Fruit fly (Drosophila melanogaster): ENCODE results near the gene CG31370.

Gene CG31370

dm6 chr3R:25308228-25308627 is 6.0 kb downstream of the CG31370 start, which contains the start of gene CG10550 (continued):
- peak; percentile 20; the same call in 1 of the 2 replicates for TF ChIP-seq CG13287 (GFP tag; IDR thresholded peaks at IDR 0.05; ENCODE audit: partially characterized antibody)
- no peak for TF ChIP-seq Ravus (GFP tag; IDR thresholded peaks at IDR 0.05)
- no peak for TF ChIP-seq unpg (GFP tag; optimal IDR thresholded peaks at IDR 0.05)
- TF ChIP-seq sd (tag; optimal IDR thresholded peaks at IDR 0.05), result peak; percentile 43
- TF ChIP-seq CG8290 (GFP tag; optimal IDR thresholded peaks at IDR 0.05), result no peak
- peak in 1 of 2 experiments; percentile 53 for TF ChIP-seq CG8290 (tag; optimal IDR thresholded peaks at IDR 0.05)
- TF ChIP-seq CG13894 (tag; optimal IDR thresholded peaks at IDR 0.05), result peak; percentile 37
- no peak for TF ChIP-seq CG12942 (GFP tag; optimal IDR thresholded peaks at IDR 0.05)
- no peak for TF ChIP-seq hkb (optimal IDR thresholded peaks at IDR 0.05)
- no peak for TF ChIP-seq hkb (GFP tag; IDR thresholded peaks at IDR 0.05)
- TF ChIP-seq Med (GFP tag), result peak; percentile 11
- no peak for TF ChIP-seq CG9876 (GFP tag; optimal IDR thresholded peaks at IDR 0.05)
- no peak for TF ChIP-seq Poxn (GFP tag; IDR thresholded peaks at IDR 0.05)
- peak; percentile 41 for TF ChIP-seq exex (tag; optimal IDR thresholded peaks at IDR 0.05)
- no peak for TF ChIP-seq CG8944 (GFP tag; optimal IDR thresholded peaks at IDR 0.05)
- peak; percentile 51 for TF ChIP-seq CG12769 (tag; optimal IDR thresholded peaks at IDR 0.05)
- no peak for TF ChIP-seq CG10431 (GFP tag; optimal IDR thresholded peaks at IDR 0.05)
- TF ChIP-seq Dad (GFP tag; optimal IDR thresholded peaks at IDR 0.05), result no peak
- no peak for TF ChIP-seq YL-1 (GFP tag; optimal IDR thresholded peaks at IDR 0.05)
- TF ChIP-seq CG31388 (GFP tag; optimal IDR thresholded peaks at IDR 0.05), result no peak
- peak; percentile 46 for TF ChIP-seq Jarid2 (GFP tag; optimal IDR thresholded peaks at IDR 0.05)
- no peak for TF ChIP-seq dm (GFP tag; optimal IDR thresholded peaks at IDR 0.05)
- TF ChIP-seq pros (GFP tag; optimal IDR thresholded peaks at IDR 0.05), result no peak
- TF ChIP-seq abd-A (tag; optimal IDR thresholded peaks at IDR 0.05), result no peak
- peak; percentile 2 for TF ChIP-seq lab (GFP tag; optimal IDR thresholded peaks at IDR 0.05)
- peak in 1 of 2 experiments; percentile 63 for TF ChIP-seq Hr78 (GFP tag; optimal IDR thresholded peaks at IDR 0.05)
- TF ChIP-seq CG2712 (tag; optimal IDR thresholded peaks at IDR 0.05), result no peak
- peak; percentile 87; the same call in 2 of the 4 replicates for TF ChIP-seq chinmo (GFP tag; IDR thresholded peaks at IDR 0.05; ENCODE audit: partially characterized antibody)
- TF ChIP-seq CG8281 (tag; optimal IDR thresholded peaks at IDR 0.05), result no peak
- TF ChIP-seq cg (GFP tag; optimal IDR thresholded peaks at IDR 0.05), result peak; percentile 61

- no peak for TF ChIP-seq CG3163 (GFP tag; optimal IDR thresholded peaks at IDR 0.05)
- TF ChIP-seq ci (GFP tag; IDR thresholded peaks at IDR 0.05), result no peak
- no peak for TF ChIP-seq CG10366 (GFP tag; IDR thresholded peaks at IDR 0.05)
- TF ChIP-seq GATAe (GFP tag; conservative IDR thresholded peaks at IDR 0.05), result 0 out of 2 replicates have a peak, but pooled peaks have one; percentile 21
- TF ChIP-seq CG12769 (tag; optimal IDR thresholded peaks at IDR 0.05), result peak; percentile 19
- TF ChIP-seq disco-r (GFP tag; optimal IDR thresholded peaks at IDR 0.05), result no peak
- peak; percentile 64 for TF ChIP-seq mirr (GFP tag; optimal IDR thresholded peaks at IDR 0.05)
- no peak for TF ChIP-seq fd3F (GFP tag; optimal IDR thresholded peaks at IDR 0.05)
- TF ChIP-seq sd (tag; optimal IDR thresholded peaks at IDR 0.05), result peak; percentile 3
- no peak for TF ChIP-seq Spps (tag; optimal IDR thresholded peaks at IDR 0.05)
- peak; percentile 33 for TF ChIP-seq Vsx1 (GFP tag; optimal IDR thresholded peaks at IDR 0.05)
- peak; percentile 38 for TF ChIP-seq grn (GFP tag; optimal IDR thresholded peaks at IDR 0.05)
- TF ChIP-seq sug (tag; optimal IDR thresholded peaks at IDR 0.05), result peak; percentile 69
- peak; percentile 7 for TF ChIP-seq CG34376 (GFP tag; optimal IDR thresholded peaks at IDR 0.05)
- peak; percentile 53 for TF ChIP-seq lab (GFP tag; optimal IDR thresholded peaks at IDR 0.05)
- TF ChIP-seq tap (tag; optimal IDR thresholded peaks at IDR 0.05), result no peak
- no peak for TF ChIP-seq Side (GFP tag; optimal IDR thresholded peaks at IDR 0.05)
- peak; percentile 97 for TF ChIP-seq exex (tag; optimal IDR thresholded peaks at IDR 0.05)
Measured at dm6 chr3R:25309175-25309574, 6.9 kb downstream of the CG31370 start.

Data from whole organism, embryonic.